Worm (Caenorhabditis elegans) whole organism, L3 larva: ENCODE results near the gene F13A2.1.

ENCODE experiments used
- R02D3.7 ChIP-seq: fragments of 150-350 bp; optimal IDR thresholded peaks from 2 replicates; lab custom pipeline; 2014; ENCODE audit warnings: missing biosample characterization, missing genetic modification characterization
- ZK546.5 ChIP-seq: sonication (generic microtip); optimal IDR thresholded peaks from 2 replicates; lab custom pipeline; 2017; ENCODE audit warnings: missing biosample characterization, missing genetic modification characterization
- aly-2 ChIP-seq: fragments of 150-350 bp; optimal IDR thresholded peaks from 2 replicates; lab custom pipeline; 2014; ENCODE audit warnings: missing biosample characterization, missing genetic modification characterization
- ama-1 ChIP-seq: fragments of 150-350 bp; optimal IDR thresholded peaks from 2 replicates; lab custom pipeline; 2018
- ceh-28 ChIP-seq: fragments of 150-350 bp; optimal IDR thresholded peaks from 2 replicates; lab custom pipeline; 2014; ENCODE audit warnings: missing biosample characterization, missing genetic modification reagents, missing genetic modification characterization
- ceh-82 ChIP-seq: fragments of 150-350 bp; optimal IDR thresholded peaks from 2 replicates; lab custom pipeline; 2014; ENCODE audit warnings: missing biosample characterization, missing genetic modification characterization
- ceh-9 ChIP-seq: sonication (generic microtip); optimal IDR thresholded peaks from 2 replicates; lab custom pipeline; 2018; ENCODE audit warnings: missing biosample characterization, missing genetic modification characterization
- egl-27 ChIP-seq: sonication (generic microtip); optimal IDR thresholded peaks from 4 replicates; lab custom pipeline; 2017; ENCODE audit warnings: missing biosample characterization, missing genetic modification reagents, missing genetic modification characterization
- egl-5 ChIP-seq: fragments of 150-350 bp; optimal IDR thresholded peaks from 2 replicates; lab custom pipeline; 2017; ENCODE audit warnings: missing biosample characterization, missing genetic modification reagents, missing genetic modification characterization, inconsistent platforms
- elt-1 ChIP-seq: fragments of 150-350 bp; optimal IDR thresholded peaks from 2 replicates; lab custom pipeline; 2014; ENCODE audit warnings: missing biosample characterization, missing genetic modification characterization
- elt-3 ChIP-seq, 3 experiments: fragments of 150-350 bp in 1 of 3; sonication (generic microtip) in 2 of 3; optimal IDR thresholded peaks; 2 replicates in 2 of 3; 4 replicates in 1 of 3; lab custom pipeline; 2014 to 2017; ENCODE audit warnings: missing biosample characterization in 3 of 3, missing genetic modification characterization in 3 of 3
- eor-1 ChIP-seq, 2 experiments: fragments of 150-350 bp; optimal IDR thresholded peaks; 2 replicates each; lab custom pipeline; 2014 to 2018; ENCODE audit warnings: missing biosample characterization in 2 of 2, missing genetic modification characterization in 2 of 2
- fkh-10 ChIP-seq: sonication (generic microtip); optimal IDR thresholded peaks from 2 replicates; lab custom pipeline; 2017; ENCODE audit warnings: missing biosample characterization, missing genetic modification reagents, missing genetic modification characterization
- fkh-2 ChIP-seq: fragments of 150-350 bp; optimal IDR thresholded peaks from 2 replicates; lab custom pipeline; 2014; ENCODE audit warnings: missing biosample characterization, missing genetic modification reagents, missing genetic modification characterization
- fos-1 ChIP-seq: fragments of 150-350 bp; optimal IDR thresholded peaks from 2 replicates; lab custom pipeline; 2014; ENCODE audit warnings: missing biosample characterization, missing genetic modification characterization
- jun-1 ChIP-seq: fragments of 150-350 bp; optimal IDR thresholded peaks from 2 replicates; lab custom pipeline; 2014; ENCODE audit warnings: missing biosample characterization, missing genetic modification reagents, missing genetic modification characterization
- lin-39 ChIP-seq: fragments of 150-350 bp; optimal IDR thresholded peaks from 2 replicates; lab custom pipeline; 2018; ENCODE audit warnings: missing biosample characterization, missing genetic modification reagents, missing genetic modification characterization
- lsy-12 ChIP-seq: sonication (generic microtip); optimal IDR thresholded peaks from 2 replicates; lab custom pipeline; 2016; ENCODE audit warnings: mild to moderate bottlenecking, missing genetic modification characterization, missing compliant biosample characterization
- mdl-1 ChIP-seq: fragments of 150-350 bp; optimal IDR thresholded peaks from 2 replicates; lab custom pipeline; 2014; ENCODE audit warnings: missing biosample characterization, missing genetic modification characterization
- mml-1 ChIP-seq: fragments of 150-350 bp; sonication (generic microtip); optimal IDR thresholded peaks from 3 replicates; lab custom pipeline; 2014; ENCODE audit warnings: missing biosample characterization, missing genetic modification characterization
- nfya-1 ChIP-seq: sonication (generic microtip); optimal IDR thresholded peaks from 2 replicates; lab custom pipeline; 2017; ENCODE audit warnings: missing genetic modification characterization, mild to moderate bottlenecking, missing compliant biosample characterization, antibody characterized with exemption, moderate library complexity; ENCODE audit not compliant: insufficient read depth
- nhr-12 ChIP-seq: fragments of 150-350 bp; optimal IDR thresholded peaks from 2 replicates; lab custom pipeline; 2014; ENCODE audit warnings: missing biosample characterization, missing genetic modification characterization
- nhr-23 ChIP-seq: fragments of 150-350 bp; optimal IDR thresholded peaks from 2 replicates; lab custom pipeline; 2014; ENCODE audit warnings: missing biosample characterization, missing genetic modification reagents, missing genetic modification characterization
- nhr-237 ChIP-seq: fragments of 150-350 bp; optimal IDR thresholded peaks from 2 replicates; lab custom pipeline; 2014; ENCODE audit warnings: missing biosample characterization, missing genetic modification characterization
- nhr-25 ChIP-seq: sonication (generic microtip); optimal IDR thresholded peaks from 2 replicates; lab custom pipeline; 2017; ENCODE audit warnings: missing biosample characterization, missing genetic modification characterization
- nhr-43 ChIP-seq: sonication (generic microtip); optimal IDR thresholded peaks from 2 replicates; lab custom pipeline; 2016; ENCODE audit warnings: mild to moderate bottlenecking, missing genetic modification characterization, missing compliant biosample characterization; ENCODE audit not compliant: poor library complexity, severe bottlenecking
- nhr-67 ChIP-seq: fragments of 150-350 bp; optimal IDR thresholded peaks from 2 replicates; lab custom pipeline; 2014; ENCODE audit warnings: missing biosample characterization, missing genetic modification characterization
- nhr-76 ChIP-seq: fragments of 150-350 bp; sonication (generic microtip); optimal IDR thresholded peaks from 5 replicates; lab custom pipeline; 2014; ENCODE audit warnings: missing biosample characterization, missing genetic modification characterization
- nhr-77 ChIP-seq: fragments of 150-350 bp; optimal IDR thresholded peaks from 2 replicates; lab custom pipeline; 2014; ENCODE audit warnings: missing biosample characterization, missing genetic modification characterization
- pha-4 ChIP-seq: fragments of 150-350 bp; optimal IDR thresholded peaks from 2 replicates; lab custom pipeline; 2014; ENCODE audit warnings: missing biosample characterization, missing genetic modification reagents, missing genetic modification characterization
- pqm-1 ChIP-seq: fragments of 150-350 bp; optimal IDR thresholded peaks from 2 replicates; lab custom pipeline; 2017; ENCODE audit warnings: missing biosample characterization, missing genetic modification characterization, inconsistent platforms
- unc-39 ChIP-seq: sonication (generic microtip); optimal IDR thresholded peaks from 4 replicates; lab custom pipeline; 2017; ENCODE audit warnings: missing biosample characterization, missing genetic modification characterization
- unc-62 ChIP-seq: fragments of 150-350 bp; sonication (generic microtip); optimal IDR thresholded peaks from 4 replicates; lab custom pipeline; 2014; ENCODE audit warnings: missing biosample characterization, missing genetic modification reagents, missing genetic modification characterization
- zag-1 ChIP-seq: fragments of 150-350 bp; optimal IDR thresholded peaks from 2 replicates; lab custom pipeline; 2014; ENCODE audit warnings: missing biosample characterization, missing genetic modification characterization
- ztf-11 ChIP-seq: fragments of 150-350 bp; optimal IDR thresholded peaks from 2 replicates; lab custom pipeline; 2014; ENCODE audit warnings: missing biosample characterization, missing genetic modification characterization
- ztf-4 ChIP-seq: fragments of 150-350 bp; optimal IDR thresholded peaks from 2 replicates; lab custom pipeline; 2014; ENCODE audit warnings: missing biosample characterization, missing genetic modification characterization

F13A2.1 gene

DNA sequence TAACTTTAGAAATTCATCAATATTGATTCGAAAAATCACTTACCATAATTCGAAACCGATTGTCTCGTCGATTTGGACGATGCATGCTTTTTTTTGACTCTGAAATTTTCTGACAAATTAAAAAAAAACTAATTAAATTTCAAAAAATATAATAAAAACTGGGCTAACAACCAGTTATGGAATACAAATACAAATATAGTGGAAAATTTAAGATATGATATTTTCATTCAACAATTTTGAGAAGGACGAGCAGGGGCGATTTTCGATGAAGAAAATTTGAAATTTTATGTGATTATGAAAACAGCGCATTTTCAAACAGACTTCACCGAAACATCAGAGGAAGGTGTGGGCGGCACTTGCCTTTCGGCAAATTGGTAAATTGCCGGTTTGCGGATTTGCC is at the start of gene F13A2.1:
F13A2.1 (minus strand) TSS at position 101 of the 400 bp plus-strand sequence.
- TF ChIP-seq nhr-76 (tag; lab: Kevin White, UChicago) = no peak
- TF ChIP-seq nhr-12 (tag; lab: Kevin White, UChicago) = no peak
- no peak for TF ChIP-seq elt-1 (tag; lab: Kevin White, UChicago)
- TF ChIP-seq unc-62 (GFP tag; lab: Kevin White, UChicago) = no peak
- TF ChIP-seq pqm-1 (tag; lab: Kevin White, UChicago) = no peak
- no peak for TF ChIP-seq nfya-1 (tag; lab: Kevin White, UChicago)
- no peak for TF ChIP-seq egl-27 (tag; lab: Kevin White, UChicago)
- TF ChIP-seq nhr-43 (tag; lab: Kevin White, UChicago) = no peak
- no peak for TF ChIP-seq lsy-12 (tag; lab: Kevin White, UChicago)
- no peak for TF ChIP-seq nhr-23 (tag; lab: Kevin White, UChicago)
- no peak for TF ChIP-seq nhr-237 (tag; lab: Kevin White, UChicago)
- TF ChIP-seq pha-4 (tag; lab: Kevin White, UChicago) = no peak
- TF ChIP-seq ama-1 (lab: Kevin White, UChicago) = no peak
- TF ChIP-seq R02D3.7 = no peak
- TF ChIP-seq, all 47 proteins: peak for 0

DNA sequence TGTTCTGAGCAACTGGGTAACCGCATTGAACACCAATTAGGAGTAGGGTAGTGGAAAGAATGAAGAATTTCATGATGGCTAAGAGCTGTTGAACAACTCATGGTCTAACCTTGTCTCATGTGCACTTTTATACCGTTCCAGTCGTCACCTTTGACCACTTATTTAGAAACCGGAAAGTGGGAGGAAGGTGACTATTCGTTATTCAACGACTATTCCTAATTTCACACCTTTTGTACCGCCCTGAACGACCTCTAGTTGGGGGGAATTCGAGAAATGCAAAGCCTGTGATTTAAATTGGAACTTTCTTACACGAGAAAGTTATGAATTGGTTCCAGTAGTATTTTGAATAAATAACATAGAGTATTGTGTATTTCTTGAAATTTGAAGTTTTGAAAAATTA is 47.4 kb upstream of the F13A2.1 start, which contains the start of gene Y47D7A.12:
Y47D7A.12 (minus strand) TSS at position 101 of the 400 bp plus-strand sequence.
- TF ChIP-seq fos-1 (tag; lab: Kevin White, UChicago) (no peak), egl-5 (no peak), fkh-2 (tag; lab: Kevin White, UChicago) (no peak), mml-1 (tag; lab: Kevin White, UChicago) (no peak), mdl-1 (tag; lab: Kevin White, UChicago) (no peak), eor-1 (tag; optimal IDR thresholded peaks at IDR 0.05; lab: Kevin White, UChicago) (no peak), elt-3 (tag; optimal IDR thresholded peaks at IDR 0.05; lab: Kevin White, UChicago) (no peak), fkh-10 (GFP tag; lab: Kevin White, UChicago) (no peak), ztf-11 (tag; lab: Kevin White, UChicago) (no peak), aly-2 (tag; lab: Kevin White, UChicago) (no peak), elt-1 (tag; lab: Kevin White, UChicago) (no peak), ama-1 (lab: Kevin White, UChicago) (no peak), unc-39 (tag; lab: Kevin White, UChicago) (no peak), ZK546.5 (no peak), ceh-82 (tag; lab: Kevin White, UChicago) (no peak), pha-4 (tag; lab: Kevin White, UChicago) (no peak), lsy-12 (tag; lab: Kevin White, UChicago) (no peak), nhr-25 (tag; lab: Kevin White, UChicago) (no peak)
- TF ChIP-seq, all 47 proteins: peak for 0

DNA sequence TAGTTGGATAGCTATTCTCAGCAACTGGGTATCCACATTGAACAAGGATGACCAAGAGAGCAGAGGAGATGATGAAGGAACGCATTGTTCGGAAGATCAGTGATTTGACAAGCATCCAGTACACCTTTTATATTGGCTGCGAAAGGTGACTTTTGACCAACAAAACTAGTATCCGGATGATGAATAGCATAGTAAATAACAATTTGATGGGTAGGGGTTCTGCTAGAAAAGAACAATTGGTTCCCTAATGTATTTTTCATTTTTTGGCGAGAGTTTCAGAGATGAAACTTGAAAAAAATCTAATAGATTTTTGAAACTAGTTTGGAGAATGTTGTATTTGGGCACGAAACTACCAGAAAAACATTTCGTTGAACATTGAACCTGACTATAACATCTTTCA is 46.0 kb upstream of the F13A2.1 start, which contains the start of gene Y47D7A.11:
Y47D7A.11 (minus strand) TSS at position 101 of the 400 bp plus-strand sequence.
- TF ChIP-seq nhr-12 (tag; lab: Kevin White, UChicago) (no peak), nhr-77 (tag; lab: Kevin White, UChicago) (no peak), ztf-11 (tag; lab: Kevin White, UChicago) (no peak), nhr-237 (tag; lab: Kevin White, UChicago) (no peak), ceh-9 (tag; lab: Kevin White, UChicago) (no peak), ceh-28 (tag; lab: Kevin White, UChicago) (no peak), nhr-67 (tag; lab: Kevin White, UChicago) (no peak), nhr-43 (tag; lab: Kevin White, UChicago) (no peak), zag-1 (no peak), ceh-82 (tag; lab: Kevin White, UChicago) (no peak), lin-39 (no peak), nfya-1 (tag; lab: Kevin White, UChicago) (no peak), fkh-10 (GFP tag; lab: Kevin White, UChicago) (no peak), jun-1 (tag; lab: Kevin White, UChicago) (no peak), egl-5 (no peak), ztf-4 (tag; lab: Kevin White, UChicago) (no peak), aly-2 (tag; lab: Kevin White, UChicago) (no peak)
- TF ChIP-seq, all 47 proteins: peak for 0
